Worm (Caenorhabditis elegans): Measurements from ENCODE around the gene nspb-1.
A peak's percentile ranks its signal among the peaks of the same experiment; 100 is the strongest.

The nspb-1 gene

DNA sequence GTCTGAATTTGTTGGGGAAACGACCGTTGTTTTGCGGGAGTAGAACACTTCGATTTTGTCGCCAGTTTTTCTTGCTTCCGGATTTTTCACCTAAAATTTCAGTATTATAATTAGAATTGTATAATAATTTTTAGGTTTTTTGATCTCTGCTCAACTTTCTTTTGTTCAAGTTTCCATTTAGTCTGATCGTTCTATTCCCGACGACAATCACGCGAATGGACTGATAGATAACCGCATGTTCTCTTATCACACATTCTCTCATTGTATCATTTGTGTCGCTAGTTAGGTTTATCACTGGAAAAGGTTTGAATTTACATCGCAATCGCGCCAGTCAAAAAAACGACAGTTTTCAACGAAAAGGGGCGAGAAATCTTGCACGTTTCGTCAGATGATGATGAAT is 36.0 kb downstream of the nspb-1 start (continued):
- TF ChIP-seq Y5F2A.4 (GFP tag; optimal IDR thresholded peaks at IDR 0.05) (no peak), duxl-1 (tag; optimal IDR thresholded peaks at IDR 0.05; ENCODE audit: poor library complexity) (no peak), fkh-10 (GFP tag; optimal IDR thresholded peaks at IDR 0.05) (no peak), spr-3 (GFP tag; optimal IDR thresholded peaks at IDR 0.05) (no peak), pqm-1 (tag; optimal IDR thresholded peaks at IDR 0.05) (peak; percentile 95), lir-3 (tag; optimal IDR thresholded peaks at IDR 0.05) (no peak)

DNA sequence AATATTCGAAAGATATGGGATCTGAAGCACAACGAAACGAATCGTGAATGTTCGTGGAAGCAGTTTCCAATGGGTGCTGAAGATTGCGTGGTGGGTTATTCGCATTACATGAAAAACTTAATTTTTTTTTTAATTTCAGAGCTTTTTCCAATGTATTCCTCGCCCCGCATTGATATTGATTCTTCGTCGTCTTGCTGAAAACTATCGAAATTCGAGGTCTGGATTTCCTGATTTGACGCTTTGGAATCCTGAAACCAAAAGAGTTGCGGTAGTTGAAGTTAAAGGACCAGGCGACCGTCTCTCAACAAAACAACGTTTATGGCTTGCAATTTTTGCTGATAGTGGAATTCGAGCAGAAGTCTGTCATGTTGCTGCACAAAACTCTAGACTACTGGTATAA is 38.9 kb downstream of the nspb-1 start:
- TF ChIP-seq nhr-42 (GFP tag; IDR thresholded peaks at IDR 0.05): 0 out of 2 replicates have a peak, but pooled peaks have one; percentile 15
- TF ChIP-seq daf-16 (GFP tag; optimal IDR thresholded peaks at IDR 0.05): no peak
- peak; percentile 79 for TF ChIP-seq daf-16 (tag; optimal IDR thresholded peaks at IDR 0.05)
- peak; percentile 1 for TF ChIP-seq dve-1 (tag; optimal IDR thresholded peaks at IDR 0.05; ENCODE audit: insufficient read depth)
- TF ChIP-seq nhr-11 (tag; optimal IDR thresholded peaks at IDR 0.05): no peak
- peak; percentile 11 for TF ChIP-seq hlh-11 (tag; optimal IDR thresholded peaks at IDR 0.05)
- TF ChIP-seq ztf-11 (tag; optimal IDR thresholded peaks at IDR 0.05): no peak
- TF ChIP-seq mdt-29 (GFP tag; IDR thresholded peaks at IDR 0.05): 0 out of 2 replicates have a peak, but pooled peaks have one; percentile 18

DNA sequence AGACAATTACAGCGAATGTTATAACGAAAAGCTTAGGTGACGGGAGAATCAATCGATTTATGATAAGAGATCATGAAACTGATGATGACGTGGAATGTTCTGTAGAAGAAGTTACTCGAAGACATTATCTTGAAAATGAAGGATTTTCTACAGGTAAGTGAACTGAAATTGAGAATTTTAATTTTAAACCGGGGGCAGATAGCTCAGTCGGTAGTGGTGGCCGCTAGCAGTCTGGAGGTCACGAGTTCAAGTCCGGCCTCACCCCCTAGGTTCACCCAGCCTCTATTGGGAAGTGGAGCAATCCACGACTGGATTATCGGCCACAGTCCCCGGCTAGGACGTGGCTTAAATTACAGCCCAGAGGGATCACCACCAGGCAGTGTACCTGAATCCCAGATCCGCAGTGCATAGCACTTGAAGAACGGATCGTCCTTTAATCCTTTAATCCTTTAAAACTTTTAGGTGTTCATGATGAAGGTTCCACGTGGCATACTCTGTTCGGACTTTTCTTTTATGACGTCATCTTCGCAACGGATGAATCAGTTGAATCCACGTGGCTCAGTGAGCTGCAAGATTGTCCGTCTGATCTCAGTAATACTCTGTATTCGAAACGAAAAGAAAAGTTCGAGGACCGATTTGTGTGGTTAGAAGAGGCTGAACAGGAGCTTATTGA is 39.4 kb downstream of the nspb-1 start:
- peak; percentile 11; the same call in 1 of the 2 replicates for TF ChIP-seq set-16 (GFP tag; IDR thresholded peaks at IDR 0.05)
- peak; percentile 59; the same call in 1 of the 2 replicates for TF ChIP-seq snpc-1.2 (GFP tag; IDR thresholded peaks at IDR 0.05)

DNA sequence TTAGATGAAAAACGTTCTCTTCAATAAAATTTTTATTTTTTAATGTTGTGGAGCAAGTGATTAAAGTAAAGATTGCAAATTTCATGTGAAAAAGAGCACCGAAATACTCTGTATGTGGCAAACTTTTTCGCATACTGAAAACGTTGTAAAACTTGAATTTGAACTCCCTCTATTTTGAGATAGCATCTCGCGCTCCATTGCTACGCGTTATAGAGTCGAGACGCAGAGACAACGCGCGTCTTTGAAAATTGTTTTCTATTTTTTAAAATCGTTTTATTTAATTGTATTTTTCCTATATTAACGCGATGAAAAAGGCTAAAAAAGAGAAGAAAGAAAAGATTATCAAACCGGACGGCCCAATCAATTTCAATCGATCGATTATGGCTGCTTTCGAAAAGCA is 42.3 kb downstream of the nspb-1 start, which contains the start of gene fan-1:
Gene fan-1 (plus strand): TSS at position 78 of the 400 bp plus-strand sequence.
- TF ChIP-seq dmd-8 (GFP tag; IDR thresholded peaks at IDR 0.05) (no peak), dpl-1 (GFP tag; optimal IDR thresholded peaks at IDR 0.05) (peak; percentile 94), ztf-11 (tag; optimal IDR thresholded peaks at IDR 0.05) (no peak), T20F7.1 (GFP tag; optimal IDR thresholded peaks at IDR 0.05) (no peak), hlh-30 (tag; optimal IDR thresholded peaks at IDR 0.05; ENCODE audit: insufficient read depth) (peak; percentile 19), F37D6.2 (tag; optimal IDR thresholded peaks at IDR 0.05) (peak; percentile 2), ceh-32 (tag; optimal IDR thresholded peaks at IDR 0.05; ENCODE audit: poor library complexity) (no peak), nhr-6 (tag; optimal IDR thresholded peaks at IDR 0.05) (peak; percentile 53), set-16 (GFP tag; IDR thresholded peaks at IDR 0.05) (no peak), unc-62 (GFP tag; optimal IDR thresholded peaks at IDR 0.05 in 1 of 2) (peak in 1 of 2 experiments; percentile 79), unc-62 (tag; optimal IDR thresholded peaks at IDR 0.05) (no peak), dmd-6 (GFP tag; IDR thresholded peaks at IDR 0.05) (no peak), hmg-1.1 (GFP tag; IDR thresholded peaks at IDR 0.05) (peak; percentile 51), lsy-2 (tag; optimal IDR thresholded peaks at IDR 0.05) (peak in 1 of 2 experiments; percentile 70), dve-1 (tag; optimal IDR thresholded peaks at IDR 0.05; ENCODE audit: insufficient read depth) (peak; percentile 60), mep-1 (tag; optimal IDR thresholded peaks at IDR 0.05) (peak; percentile 28), snpc-1.2 (GFP tag; IDR thresholded peaks at IDR 0.05) (peak; percentile 57; the same call in 1 of the 2 replicates), nhr-42 (GFP tag; IDR thresholded peaks at IDR 0.05) (0 out of 2 replicates have a peak, but pooled peaks have one; percentile 30), nhr-102 (tag; optimal IDR thresholded peaks at IDR 0.05) (no peak), F10B5.3 (tag; optimal IDR thresholded peaks at IDR 0.05) (no peak), nhr-10 (tag; optimal IDR thresholded peaks at IDR 0.05) (no peak), lin-38 (GFP tag; IDR thresholded peaks at IDR 0.05) (peak; percentile 91), sdz-12 (GFP tag; optimal IDR thresholded peaks at IDR 0.05) (no peak)

All from whole organism, L4 larva.